Worm (Caenorhabditis elegans) whole organism, late embryonic: ENCODE measurements around the gene srx-120.

Experiments used
- ceh-2 ChIP-seq: sonication (generic microtip); optimal IDR thresholded peaks from 2 replicates; lab custom pipeline; 2016; ENCODE audit warnings: missing genotype, missing genetic modification characterization, missing compliant biosample characterization
- ceh-45 ChIP-seq: fragments of 200-800 bp; sonication (Bioruptor generic); IDR thresholded peaks from 2 replicates; pipeline ENCODE4 v1.3.6; 2022; ENCODE audit warnings: missing genetic modification reagents, missing genetic modification characterization, missing compliant biosample characterization
- che-1 ChIP-seq: sonication (generic microtip); optimal IDR thresholded peaks from 2 replicates; lab custom pipeline; 2016; ENCODE audit warnings: mild to moderate bottlenecking, missing genetic modification characterization, missing compliant biosample characterization
- nfya-1 ChIP-seq: sonication (generic microtip); optimal IDR thresholded peaks from 2 replicates; lab custom pipeline; 2017; ENCODE audit warnings: missing genetic modification characterization, mild to moderate bottlenecking, missing compliant biosample characterization, antibody characterized with exemption, moderate library complexity
- nhr-11 ChIP-seq: fragments of 150-350 bp; optimal IDR thresholded peaks from 2 replicates; lab custom pipeline; 2014; ENCODE audit warnings: missing biosample characterization, missing genetic modification characterization
- tbx-2 ChIP-seq: sonication (generic microtip); optimal IDR thresholded peaks from 2 replicates; lab custom pipeline; 2016; ENCODE audit warnings: missing genetic modification characterization, missing compliant biosample characterization
- unc-55 ChIP-seq: sonication (generic microtip); optimal IDR thresholded peaks from 2 replicates; lab custom pipeline; 2017; ENCODE audit warnings: missing biosample characterization, missing genetic modification reagents, missing genetic modification characterization

ce11 chrII:12542594-12542997 lies 11.5 kb downstream of the srx-120 start:
- TF ChIP-seq nhr-11 = no peak
- TF ChIP-seq unc-55 (GFP tag; lab: Kevin White, UChicago) = no peak
- no peak for TF ChIP-seq nfya-1
- no peak for TF ChIP-seq ceh-45
- no peak for TF ChIP-seq ceh-2 (tag; lab: Kevin White, UChicago)
- TF ChIP-seq che-1 (tag; lab: Kevin White, UChicago) = no peak
- TF ChIP-seq tbx-2 = no peak
